Worm (Caenorhabditis elegans) whole organism, L1 larva: Measurements from ENCODE around the gene ifta-2.

Experiments used
- C04F5.9 ChIP-seq: sonication (generic microtip); optimal IDR thresholded peaks from 2 replicates; lab custom pipeline; 2016; ENCODE audit warnings: missing genetic modification characterization, missing compliant biosample characterization
- C16A3.4 ChIP-seq: fragments of 150-350 bp; optimal IDR thresholded peaks from 2 replicates; lab custom pipeline; 2014; ENCODE audit warnings: missing biosample characterization, missing genetic modification characterization
- aha-1 ChIP-seq: fragments of 150-350 bp; optimal IDR thresholded peaks from 2 replicates; lab custom pipeline; 2014; ENCODE audit warnings: missing biosample characterization, missing genetic modification characterization
- alr-1 ChIP-seq: fragments of 200-800 bp; sonication (Bioruptor generic); optimal IDR thresholded peaks from 2 replicates; lab custom pipeline; 2018; ENCODE audit warnings: borderline replicate concordance, mild to moderate bottlenecking, missing genetic modification characterization, missing compliant biosample characterization
- aly-2 ChIP-seq: fragments of 150-350 bp; optimal IDR thresholded peaks from 2 replicates; lab custom pipeline; 2014; ENCODE audit warnings: missing biosample characterization, missing genetic modification characterization
- ama-1 ChIP-seq: fragments of 150-350 bp; optimal IDR thresholded peaks from 2 replicates; lab custom pipeline; 2014
- blmp-1 ChIP-seq: fragments of 150-350 bp; optimal IDR thresholded peaks from 2 replicates; lab custom pipeline; 2014; ENCODE audit warnings: missing biosample characterization, missing genetic modification characterization
- ceh-90 ChIP-seq: sonication (generic microtip); optimal IDR thresholded peaks from 2 replicates; lab custom pipeline; 2016; ENCODE audit warnings: missing genetic modification characterization, missing compliant biosample characterization
- ces-1 ChIP-seq: fragments of 150-350 bp; optimal IDR thresholded peaks from 2 replicates; lab custom pipeline; 2014; ENCODE audit warnings: missing biosample characterization, missing genetic modification reagents, missing genetic modification characterization
- dpl-1 ChIP-seq, 3 experiments: fragments of 150-350 bp in 2 of 3; sonication (generic microtip) in 1 of 3; optimal IDR thresholded peaks; 2 replicates each; lab custom pipeline; 2014 to 2017; ENCODE audit warnings: missing biosample characterization in 3 of 3, missing genetic modification characterization in 3 of 3, missing genetic modification reagents in 3 of 3
- dsc-1 ChIP-seq: sonication (generic microtip); optimal IDR thresholded peaks from 2 replicates; lab custom pipeline; 2016; ENCODE audit warnings: mild to moderate bottlenecking, missing genetic modification characterization, missing compliant biosample characterization
- efl-1 ChIP-seq, 4 experiments: fragments of 150-350 bp; optimal IDR thresholded peaks in 3 of 4; peaks in 1 of 4; 1 replicate in 1 of 4; 2 replicates in 3 of 4; lab custom pipeline; 2014; ENCODE audit warnings: missing biosample characterization in 2 of 4, missing genetic modification characterization in 2 of 4, missing genetic modification reagents in 2 of 4
- egl-13 ChIP-seq: sonication (generic microtip); optimal IDR thresholded peaks from 2 replicates; lab custom pipeline; 2016; ENCODE audit warnings: missing genotype, missing genetic modification reagents, missing genetic modification characterization, missing compliant biosample characterization
- elt-2 ChIP-seq: sonication (generic microtip); optimal IDR thresholded peaks from 2 replicates; lab custom pipeline; 2016; ENCODE audit warnings: missing genetic modification characterization, mild to moderate bottlenecking, inconsistent platforms, missing compliant biosample characterization, missing genetic modification reagents
- elt-3 ChIP-seq, 6 experiments: fragments of 150-350 bp in 1 of 6; sonication (generic microtip); optimal IDR thresholded peaks; 2 replicates each; lab custom pipeline; 2017 to 2018; ENCODE audit warnings: missing biosample characterization in 6 of 6, missing genetic modification characterization in 6 of 6, inconsistent platforms in 1 of 6
- lin-35 ChIP-seq, 2 experiments: fragments of 150-350 bp; optimal IDR thresholded peaks; 2 replicates each; lab custom pipeline; 2014; ENCODE audit warnings: missing biosample characterization in 2 of 2, missing genetic modification characterization in 2 of 2, missing genetic modification reagents in 2 of 2
- lsy-2 ChIP-seq, 2 experiments: fragments of 150-350 bp; optimal IDR thresholded peaks; 2 replicates each; lab custom pipeline; 2014; ENCODE audit warnings: missing biosample characterization in 2 of 2, missing genetic modification characterization in 2 of 2
- nhr-12 ChIP-seq: sonication (generic microtip); optimal IDR thresholded peaks from 2 replicates; lab custom pipeline; 2017; ENCODE audit warnings: missing biosample characterization, missing genetic modification characterization
- nhr-20 ChIP-seq: sonication (generic microtip); optimal IDR thresholded peaks from 2 replicates; lab custom pipeline; 2016; ENCODE audit warnings: mild to moderate bottlenecking, missing genetic modification characterization, missing compliant biosample characterization
- nhr-237 ChIP-seq: fragments of 150-350 bp; optimal IDR thresholded peaks from 2 replicates; lab custom pipeline; 2014; ENCODE audit warnings: missing biosample characterization, missing genetic modification characterization
- nhr-47 ChIP-seq: sonication (generic microtip); optimal IDR thresholded peaks from 2 replicates; lab custom pipeline; 2016; ENCODE audit warnings: mild to moderate bottlenecking, missing genetic modification characterization, moderate library complexity, missing compliant biosample characterization
- nhr-77 ChIP-seq: fragments of 150-350 bp; optimal IDR thresholded peaks from 2 replicates; lab custom pipeline; 2014; ENCODE audit warnings: missing biosample characterization, missing genetic modification characterization
- nhr-84 ChIP-seq: sonication (generic microtip); optimal IDR thresholded peaks from 2 replicates; lab custom pipeline; 2017; ENCODE audit warnings: missing biosample characterization, missing genetic modification characterization
- nhr-85 ChIP-seq: sonication (generic microtip); peaks from one replicate; lab custom pipeline; 2016; ENCODE audit warnings: missing genetic modification characterization, inconsistent platforms, missing compliant biosample characterization
- nhr-90 ChIP-seq: sonication (generic microtip); optimal IDR thresholded peaks from 2 replicates; lab custom pipeline; 2016; ENCODE audit warnings: mild to moderate bottlenecking, missing genetic modification characterization, missing compliant biosample characterization; ENCODE audit not compliant: poor library complexity
- rnt-1 ChIP-seq: sonication (generic microtip); optimal IDR thresholded peaks from 2 replicates; lab custom pipeline; 2016; ENCODE audit warnings: mild to moderate bottlenecking, missing genetic modification characterization, moderate library complexity, missing compliant biosample characterization
- skn-1 ChIP-seq: fragments of 150-350 bp; optimal IDR thresholded peaks from 2 replicates; lab custom pipeline; 2014; ENCODE audit warnings: missing biosample characterization, missing genetic modification characterization
- snpc-4 ChIP-seq: fragments of 150-350 bp; optimal IDR thresholded peaks from 2 replicates; lab custom pipeline; 2014; ENCODE audit warnings: missing biosample characterization, missing genetic modification characterization
- sox-4 ChIP-seq: sonication (generic microtip); optimal IDR thresholded peaks from 2 replicates; lab custom pipeline; 2016; ENCODE audit warnings: missing genetic modification characterization, missing compliant biosample characterization
- sup-37 ChIP-seq: fragments of 200-800 bp; sonication (Bioruptor generic); optimal IDR thresholded peaks from 2 replicates; lab custom pipeline; 2018; ENCODE audit warnings: mild to moderate bottlenecking, missing genetic modification characterization, missing compliant biosample characterization
- swsn-7 ChIP-seq: sonication (generic microtip); optimal IDR thresholded peaks from 2 replicates; lab custom pipeline; 2016; ENCODE audit warnings: missing genetic modification characterization, missing compliant biosample characterization
- unc-130 ChIP-seq: fragments of 150-350 bp; optimal IDR thresholded peaks from 2 replicates; lab custom pipeline; 2017; ENCODE audit warnings: missing biosample characterization, missing genetic modification characterization, inconsistent platforms
- unc-30 ChIP-seq: sonication (generic microtip); optimal IDR thresholded peaks from 2 replicates; lab custom pipeline; 2017; ENCODE audit warnings: missing biosample characterization, missing genetic modification characterization
- unc-86 ChIP-seq: sonication (generic microtip); optimal IDR thresholded peaks from 2 replicates; lab custom pipeline; 2016; ENCODE audit warnings: missing genetic modification characterization, missing compliant biosample characterization
- vab-15 ChIP-seq: sonication (generic microtip); optimal IDR thresholded peaks from 2 replicates; lab custom pipeline; 2017; ENCODE audit warnings: missing genotype, mild to moderate bottlenecking, missing genetic modification characterization, missing compliant biosample characterization
- zag-1 ChIP-seq: fragments of 150-350 bp; optimal IDR thresholded peaks from 2 replicates; lab custom pipeline; 2014; ENCODE audit warnings: missing biosample characterization, missing genetic modification characterization
- ztf-4 ChIP-seq: fragments of 150-350 bp; optimal IDR thresholded peaks from 2 replicates; lab custom pipeline; 2014; ENCODE audit warnings: missing biosample characterization, missing genetic modification characterization

The ifta-2 gene

ce11 chrIV:17328834-17329233, 27.0 kb upstream of the ifta-2 start, which contains the start of gene ceh-88:
ceh-88 (plus strand) TSS chrIV:17329188.
- TF ChIP-seq lsy-2 (tag; optimal IDR thresholded peaks at IDR 0.05; lab: Kevin White, UChicago) = peak in 1 of 2 experiments; percentile 30
- TF ChIP-seq vab-15 (tag; lab: Kevin White, UChicago) = no peak
- TF ChIP-seq unc-130 (tag; lab: Kevin White, UChicago) = no peak
- peak; percentile 1 to 12 for TF ChIP-seq efl-1 (optimal IDR thresholded peaks at IDR 0.05; lab: Kevin White, UChicago)
- TF ChIP-seq efl-1 (GFP tag; optimal IDR thresholded peaks at IDR 0.05 in 1 of 2; lab: Kevin White, UChicago) = peak in 1 of 2 experiments; percentile 61
- no peak for TF ChIP-seq egl-13
- no peak for TF ChIP-seq alr-1
- TF ChIP-seq nhr-20 (tag; lab: Kevin White, UChicago) = no peak
- peak in 1 of 3 experiments; percentile 4 for TF ChIP-seq dpl-1 (GFP tag; optimal IDR thresholded peaks at IDR 0.05; lab: Kevin White, UChicago)
- TF ChIP-seq zag-1 = no peak
- TF ChIP-seq ama-1 = no peak
- TF ChIP-seq blmp-1 (tag; lab: Kevin White, UChicago) = peak; percentile 51

DNA sequence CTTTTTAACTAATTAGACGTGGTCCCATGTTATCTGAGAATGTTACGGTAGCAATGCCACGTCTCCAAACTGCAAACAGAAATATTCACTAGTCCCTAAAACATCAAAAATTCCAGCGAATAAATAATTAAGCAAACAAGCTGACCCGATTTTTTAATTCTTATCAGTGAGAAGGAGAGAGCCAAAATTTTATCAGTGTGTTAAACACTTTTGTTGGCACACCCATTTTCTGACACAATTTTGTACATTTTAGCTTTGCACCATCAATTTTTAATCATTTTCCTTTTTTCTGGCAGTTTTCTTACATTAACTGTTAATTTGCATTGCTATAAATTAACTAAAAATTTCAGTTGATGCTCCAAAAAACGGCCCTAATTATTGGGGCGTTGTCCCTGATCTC, 18.6 kb upstream of the ifta-2 start, which contains the start of gene C49C3.4:
TSS of gene C49C3.4 (plus strand) at position 351 of the 400 bp plus-strand sequence.
- TF ChIP-seq ztf-4 (no peak), elt-2 (tag; lab: Kevin White, UChicago) (peak; percentile 52), lin-35 (GFP tag; optimal IDR thresholded peaks at IDR 0.05; lab: Kevin White, UChicago) (peak in 1 of 2 experiments; percentile 4)
- TF ChIP-seq, all 84 proteins: peak for 2

- TF ChIP-seq ces-1 (GFP tag; lab: Kevin White, UChicago) = no peak
- no peak for TF ChIP-seq snpc-4 (tag; lab: Kevin White, UChicago)
- TF ChIP-seq aha-1 (tag; lab: Kevin White, UChicago) = no peak
- no peak for TF ChIP-seq ztf-4
- TF ChIP-seq nhr-12 (tag; lab: Kevin White, UChicago) = no peak
- no peak for TF ChIP-seq sup-37 (GFP tag; lab: Kevin White, UChicago)
- TF ChIP-seq unc-30 (tag; lab: Kevin White, UChicago) = no peak
- TF ChIP-seq dsc-1 (tag; lab: Kevin White, UChicago) = no peak
- no peak for TF ChIP-seq unc-86 (tag; lab: Kevin White, UChicago)
- no peak for TF ChIP-seq ceh-90
- TF ChIP-seq elt-3 (tag; optimal IDR thresholded peaks at IDR 0.05; lab: Kevin White, UChicago) = no peak
- TF ChIP-seq elt-2 (tag; lab: Kevin White, UChicago) = no peak
- no peak for TF ChIP-seq swsn-7
- TF ChIP-seq nhr-85 (tag; lab: Kevin White, UChicago) = no peak
- no peak for TF ChIP-seq aly-2 (tag; lab: Kevin White, UChicago)
- TF ChIP-seq nhr-47 (tag; lab: Kevin White, UChicago) = no peak
- no peak for TF ChIP-seq nhr-77 (tag; lab: Kevin White, UChicago)
- no peak for TF ChIP-seq C04F5.9 (tag; lab: Kevin White, UChicago)
- no peak for TF ChIP-seq sox-4
- TF ChIP-seq C16A3.4 = no peak
- TF ChIP-seq, all 84 proteins: peak for 0
Observed at ce11 chrIV:17316398-17316797, 14.6 kb upstream of the ifta-2 start, which contains the start of gene C49C3.20. C49C3.20 (minus strand) TSS chrIV:17316498.

DNA sequence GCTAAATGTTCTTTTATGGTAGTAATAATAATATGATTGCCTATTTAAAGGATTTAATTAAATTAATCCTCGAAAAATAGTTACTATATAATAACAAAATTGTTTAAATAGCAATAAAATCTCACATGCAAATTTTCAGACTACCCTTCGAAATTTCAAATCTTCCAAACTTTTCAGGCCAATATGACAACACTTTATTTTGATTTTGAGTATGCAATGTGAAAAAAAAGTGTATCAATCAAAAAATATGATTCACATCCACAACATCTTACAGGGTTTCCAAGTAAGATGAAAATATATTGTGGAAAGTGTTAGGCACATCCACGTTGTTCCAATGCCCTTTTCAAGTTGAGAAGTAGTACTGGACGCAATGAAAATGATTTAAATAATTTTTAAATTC, 10.0 kb upstream of the ifta-2 start, which contains the start of gene snf-9:
TSS of gene snf-9 (plus strand) at position 301 of the 400 bp plus-strand sequence.
- TF ChIP-seq nhr-84 (tag; lab: Kevin White, UChicago) (no peak), nhr-237 (tag; lab: Kevin White, UChicago) (no peak), unc-86 (tag; lab: Kevin White, UChicago) (no peak), rnt-1 (tag; lab: Kevin White, UChicago) (no peak), skn-1 (tag; lab: Kevin White, UChicago) (no peak), nhr-47 (tag; lab: Kevin White, UChicago) (no peak), nhr-90 (tag; lab: Kevin White, UChicago) (no peak)
